Worm (Caenorhabditis elegans) whole organism, late embryonic: ENCODE results near the gene Y45G5AM.9.
A peak's percentile ranks its signal among the peaks of the same experiment; 100 is the strongest.

Experiments
- F13H6.1 ChIP-seq: sonication (generic microtip); optimal IDR thresholded peaks from 2 replicates; lab custom pipeline; 2016; ENCODE audit warnings: missing genetic modification characterization, missing compliant biosample characterization
- K09A11.1 ChIP-seq: sonication (generic microtip); optimal IDR thresholded peaks from 2 replicates; lab custom pipeline; 2017; ENCODE audit warnings: antibody characterized with exemption, mild to moderate bottlenecking, missing genetic modification characterization, missing compliant biosample characterization; ENCODE audit not compliant: insufficient read depth
- T23F11.4 ChIP-seq: fragments of 200-800 bp; sonication (Bioruptor generic); optimal IDR thresholded peaks from 2 replicates; lab custom pipeline; 2018; ENCODE audit warnings: mild to moderate bottlenecking, missing genetic modification characterization, missing compliant biosample characterization
- ceh-14 ChIP-seq: sonication (generic microtip); optimal IDR thresholded peaks from 2 replicates; lab custom pipeline; 2016; ENCODE audit warnings: missing genotype, missing genetic modification characterization, missing compliant biosample characterization
- ceh-18 ChIP-seq: sonication (generic microtip); optimal IDR thresholded peaks from 2 replicates; lab custom pipeline; 2016; ENCODE audit warnings: missing genetic modification characterization, missing compliant biosample characterization
- ceh-19 ChIP-seq: fragments of 200-800 bp; sonication (Bioruptor generic); optimal IDR thresholded peaks from 2 replicates; lab custom pipeline; 2018; ENCODE audit warnings: mild to moderate bottlenecking, missing genetic modification characterization, missing compliant biosample characterization
- ceh-2 ChIP-seq: sonication (generic microtip); optimal IDR thresholded peaks from 2 replicates; lab custom pipeline; 2016; ENCODE audit warnings: missing genotype, missing genetic modification characterization, missing compliant biosample characterization
- ceh-22 ChIP-seq: sonication (generic microtip); optimal IDR thresholded peaks from 2 replicates; lab custom pipeline; 2017; ENCODE audit warnings: missing biosample characterization, missing genetic modification characterization
- ceh-34 ChIP-seq: sonication (generic microtip); optimal IDR thresholded peaks from 2 replicates; lab custom pipeline; 2016; ENCODE audit warnings: mild to moderate bottlenecking, missing genetic modification characterization, missing compliant biosample characterization
- ceh-48 ChIP-seq: sonication (generic microtip); optimal IDR thresholded peaks from 2 replicates; lab custom pipeline; 2016; ENCODE audit warnings: missing genetic modification characterization, inconsistent platforms, missing compliant biosample characterization
- che-1 ChIP-seq: sonication (generic microtip); optimal IDR thresholded peaks from 2 replicates; lab custom pipeline; 2016; ENCODE audit warnings: mild to moderate bottlenecking, missing genetic modification characterization, missing compliant biosample characterization
- elt-2 ChIP-seq: sonication (generic microtip); optimal IDR thresholded peaks from 2 replicates; lab custom pipeline; 2016; ENCODE audit warnings: missing genetic modification reagents, missing genetic modification characterization, missing compliant biosample characterization
- elt-4 ChIP-seq: sonication (generic microtip); optimal IDR thresholded peaks from 2 replicates; lab custom pipeline; 2016; ENCODE audit warnings: missing genetic modification characterization, missing compliant biosample characterization
- fax-1 ChIP-seq: sonication (generic microtip); optimal IDR thresholded peaks from 2 replicates; lab custom pipeline; 2016; ENCODE audit warnings: missing genotype, missing genetic modification characterization, missing compliant biosample characterization
- gmeb-2 ChIP-seq: sonication (generic microtip); optimal IDR thresholded peaks from 2 replicates; lab custom pipeline; 2016; ENCODE audit warnings: missing genetic modification characterization, inconsistent platforms, missing compliant biosample characterization
- hlh-15 ChIP-seq: sonication (generic microtip); optimal IDR thresholded peaks from 2 replicates; lab custom pipeline; 2016; ENCODE audit warnings: missing genetic modification characterization, missing compliant biosample characterization
- hlh-30 ChIP-seq: sonication (generic microtip); optimal IDR thresholded peaks from 2 replicates; lab custom pipeline; 2017; ENCODE audit warnings: antibody characterized with exemption, missing genetic modification characterization, missing compliant biosample characterization; ENCODE audit not compliant: insufficient read depth
- hlh-8 ChIP-seq: sonication (generic microtip); optimal IDR thresholded peaks from 2 replicates; lab custom pipeline; 2016; ENCODE audit warnings: missing genotype, missing genetic modification characterization, missing compliant biosample characterization
- lin-11 ChIP-seq: fragments of 200-800 bp; sonication (Bioruptor generic); optimal IDR thresholded peaks from 2 replicates; lab custom pipeline; 2018; ENCODE audit warnings: mild to moderate bottlenecking, missing genetic modification characterization, missing compliant biosample characterization
- nhr-11 ChIP-seq: fragments of 150-350 bp; optimal IDR thresholded peaks from 2 replicates; lab custom pipeline; 2014; ENCODE audit warnings: missing biosample characterization, missing genetic modification characterization
- npax-4 ChIP-seq: sonication (generic microtip); optimal IDR thresholded peaks from 2 replicates; lab custom pipeline; 2016; ENCODE audit warnings: missing genetic modification characterization, missing compliant biosample characterization
- odd-2 ChIP-seq: sonication (generic microtip); optimal IDR thresholded peaks from 2 replicates; lab custom pipeline; 2017; ENCODE audit warnings: antibody characterized with exemption, mild to moderate bottlenecking, missing genetic modification characterization, missing compliant biosample characterization
- pax-1 ChIP-seq: fragments of 150-350 bp; optimal IDR thresholded peaks from 2 replicates; lab custom pipeline; 2014; ENCODE audit warnings: missing biosample characterization, missing genetic modification characterization
- pha-4 ChIP-seq: fragments of 150-350 bp; optimal IDR thresholded peaks from 2 replicates; lab custom pipeline; 2018; ENCODE audit warnings: missing biosample characterization, missing genetic modification reagents, missing genetic modification characterization
- pros-1 ChIP-seq: fragments of 150-350 bp; optimal IDR thresholded peaks from 2 replicates; lab custom pipeline; 2014; ENCODE audit warnings: missing biosample characterization, missing genetic modification reagents, missing genetic modification characterization
- ref-2 ChIP-seq: sonication (generic microtip); optimal IDR thresholded peaks from 2 replicates; lab custom pipeline; 2016; ENCODE audit warnings: missing genetic modification characterization, missing compliant biosample characterization
- rnt-1 ChIP-seq: sonication (generic microtip); optimal IDR thresholded peaks from 2 replicates; lab custom pipeline; 2016; ENCODE audit warnings: missing genetic modification characterization, missing compliant biosample characterization
- sdc-2 ChIP-seq: sonication (generic microtip); optimal IDR thresholded peaks from 2 replicates; lab custom pipeline; 2016; ENCODE audit warnings: missing genotype, missing genetic modification characterization, missing compliant biosample characterization
- sox-4 ChIP-seq: sonication (generic microtip); optimal IDR thresholded peaks from 2 replicates; lab custom pipeline; 2017; ENCODE audit warnings: mild to moderate bottlenecking, missing genetic modification characterization, inconsistent platforms, missing compliant biosample characterization
- syd-9 ChIP-seq: sonication (generic microtip); optimal IDR thresholded peaks from 2 replicates; lab custom pipeline; 2016; ENCODE audit warnings: mild to moderate bottlenecking, missing genetic modification characterization, moderate library complexity, missing compliant biosample characterization
- tbx-7 ChIP-seq: sonication (generic microtip); optimal IDR thresholded peaks from 2 replicates; lab custom pipeline; 2016; ENCODE audit warnings: missing genotype, missing genetic modification characterization, missing compliant biosample characterization
- unc-3 ChIP-seq, 2 experiments: fragments of 200-800 bp in 1 of 2; sonication (Bioruptor generic) in 1 of 2; sonication (generic microtip) in 1 of 2; conservative IDR thresholded peaks in 1 of 2; optimal IDR thresholded peaks in 1 of 2; 2 replicates each; pipeline versions ENCODE4 v1.3.6 to Lab custom; 2016 to 2022; ENCODE audit warnings: missing compliant biosample characterization in 2 of 2, missing genetic modification characterization in 2 of 2, missing genetic modification reagents in 1 of 2
- unc-42 ChIP-seq: sonication (generic microtip); optimal IDR thresholded peaks from 2 replicates; lab custom pipeline; 2016; ENCODE audit warnings: missing genotype, missing genetic modification characterization, missing compliant biosample characterization
- unc-55 ChIP-seq: sonication (generic microtip); optimal IDR thresholded peaks from 2 replicates; lab custom pipeline; 2017; ENCODE audit warnings: missing biosample characterization, missing genetic modification reagents, missing genetic modification characterization

The Y45G5AM.9 gene

ce11 chrV:4164504-4164959 lies 29.9 kb downstream of the Y45G5AM.9 start, which contains the start of gene Y45G5AM.3:
TSS of gene Y45G5AM.3 (plus strand) at chrV:4164554.
- TF ChIP-seq gmeb-2 = no peak
- no peak for TF ChIP-seq ref-2 (tag; lab: Kevin White, UChicago)
- TF ChIP-seq K09A11.1 = no peak
- no peak for TF ChIP-seq ceh-19
- TF ChIP-seq, all 69 proteins: peak for 0

ce11 chrV:4162922-4163321 lies 31.5 kb downstream of the Y45G5AM.9 start, which contains the start of gene Y45G5AM.4:
TSS of gene Y45G5AM.4 (plus strand) at chrV:4163222.
- TF ChIP-seq ceh-14 (tag; lab: Kevin White, UChicago) (no peak), che-1 (tag; lab: Kevin White, UChicago) (no peak), syd-9 (tag; lab: Kevin White, UChicago) (no peak), elt-2 (tag; lab: Kevin White, UChicago) (no peak), ceh-2 (tag; lab: Kevin White, UChicago) (no peak), hlh-30 (tag; lab: Kevin White, UChicago) (no peak), sdc-2 (tag; lab: Kevin White, UChicago) (no peak), lin-11 (tag; lab: Kevin White, UChicago) (no peak), hlh-8 (tag; lab: Kevin White, UChicago) (no peak), pros-1 (tag; lab: Kevin White, UChicago) (no peak), npax-4 (tag; lab: Kevin White, UChicago) (no peak), gmeb-2 (no peak), K09A11.1 (no peak), ceh-34 (no peak), T23F11.4 (no peak), pax-1 (no peak), elt-4 (no peak), ceh-22 (no peak), ceh-48 (no peak), unc-55 (no peak)

ce11 chrV:4160086-4160485 lies 34.4 kb downstream of the Y45G5AM.9 start, which contains the start of gene Y45G5AM.5:
TSS of gene Y45G5AM.5 (plus strand) at chrV:4160386.
- TF ChIP-seq sox-4 (tag; lab: Kevin White, UChicago) (no peak), elt-4 (no peak), unc-3 (GFP tag; conservative IDR thresholded peaks at IDR 0.05; lab: Robert Waterston, UW) (no peak), unc-3 (tag; optimal IDR thresholded peaks at IDR 0.05; lab: Kevin White, UChicago) (no peak), pax-1 (no peak), rnt-1 (tag; lab: Kevin White, UChicago) (no peak)

- TF ChIP-seq unc-55 = peak; percentile 69
- peak; percentile 50 for TF ChIP-seq ceh-18
- no peak for TF ChIP-seq fax-1
- peak; percentile 96 for TF ChIP-seq elt-2 (tag; lab: Kevin White, UChicago)
- no peak for TF ChIP-seq che-1 (tag; lab: Kevin White, UChicago)
- TF ChIP-seq rnt-1 (tag; lab: Kevin White, UChicago) = peak; percentile 47
These were observed 37.1 kb downstream of the Y45G5AM.9 start for ce11 chrV:4157291-4157690.

- TF ChIP-seq pros-1 (tag; lab: Kevin White, UChicago) = no peak
- TF ChIP-seq nhr-11 (tag; lab: Kevin White, UChicago) = no peak
- no peak for TF ChIP-seq F13H6.1 (tag; lab: Kevin White, UChicago)
- no peak for TF ChIP-seq tbx-7
- no peak for TF ChIP-seq hlh-30 (tag; lab: Kevin White, UChicago)
- no peak for TF ChIP-seq hlh-15
- TF ChIP-seq pax-1 = no peak
- no peak for TF ChIP-seq ref-2 (tag; lab: Kevin White, UChicago)
- no peak for TF ChIP-seq unc-42
- TF ChIP-seq odd-2 (tag; lab: Kevin White, UChicago) = no peak
- TF ChIP-seq pha-4 (tag; lab: Kevin White, UChicago) = no peak
- TF ChIP-seq unc-3 (GFP tag; conservative IDR thresholded peaks at IDR 0.05; lab: Robert Waterston, UW) = no peak
- TF ChIP-seq unc-3 (tag; optimal IDR thresholded peaks at IDR 0.05; lab: Kevin White, UChicago) = no peak
These were observed 42.2 kb downstream of the Y45G5AM.9 start, which contains the start of gene Y45G5AM.6 for ce11 chrV:4152200-4152599. TSS of gene Y45G5AM.6 (minus strand) at chrV:4152300.
